Fruit fly (Drosophila melanogaster): ENCODE measurements around the gene CG32988.
A peak's percentile ranks its signal among the peaks of the same experiment; 100 is the strongest.

DNA sequence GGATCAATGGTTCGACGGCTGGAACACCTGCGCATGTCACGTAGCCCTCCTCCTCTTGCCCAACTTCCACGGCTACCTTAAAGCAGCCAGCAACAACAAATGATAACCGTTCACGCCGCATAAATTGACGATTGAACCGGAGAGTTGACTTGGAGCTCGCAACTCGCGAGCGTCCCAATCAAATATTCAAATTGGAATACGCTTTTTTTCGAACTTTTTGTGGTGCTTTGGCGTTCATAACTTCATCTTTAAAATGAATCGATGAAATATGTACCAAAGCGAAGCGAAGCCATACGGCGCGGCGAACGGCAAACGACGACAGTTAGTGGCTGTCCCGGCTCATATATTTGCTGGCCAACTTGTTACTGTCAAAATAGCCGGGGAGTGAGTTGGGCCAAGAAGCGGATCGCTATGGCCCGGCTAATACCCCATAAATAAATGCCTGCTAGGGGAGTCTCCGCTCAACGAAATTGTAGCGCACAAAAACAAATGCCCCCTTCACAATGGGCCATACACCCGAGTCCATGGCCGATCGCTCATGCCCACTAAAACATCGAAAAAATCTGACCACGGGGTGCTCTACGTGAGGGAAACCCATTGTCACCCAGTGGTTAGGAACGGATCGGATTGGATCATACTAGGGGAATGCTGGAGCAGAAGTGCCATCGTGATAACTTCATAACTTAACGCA is 14.7 kb downstream of the CG32988 start:
- peak; percentile 8 for TF ChIP-seq CG13894 (tag; optimal IDR thresholded peaks at IDR 0.05)
- TF ChIP-seq shn (GFP tag; optimal IDR thresholded peaks at IDR 0.05): no peak
- TF ChIP-seq Tbp (GFP tag; optimal IDR thresholded peaks at IDR 0.05): no peak
- TF ChIP-seq CG13296 (GFP tag; optimal IDR thresholded peaks at IDR 0.05): no peak
- TF ChIP-seq Sin3A (optimal IDR thresholded peaks at IDR 0.05): no peak
- no peak for TF ChIP-seq Atf-2 (GFP tag; optimal IDR thresholded peaks at IDR 0.05)
- TF ChIP-seq CG1603 (tag; optimal IDR thresholded peaks at IDR 0.05): no peak
